Comparison of ENCODE assay signal across 4 worm cellular contexts in genomic region chrII:156999-157499, ce11.
TF ChIP-seq lines count a peak whose summit lies in the region.

No protein-coding gene starts in this region.

TF ChIP-seq in whole organism, L3 larva, 47 proteins besides CTCF, POLR2A, EP300 and RAD21:
- TF ChIP-seq ztf-4 (tag; optimal IDR thresholded peaks at IDR 0.05; lab: Kevin White, UChicago) (no peak), elt-2 (tag; optimal IDR thresholded peaks at IDR 0.05; lab: Kevin White, UChicago) (peak; percentile 19), nhr-12 (tag; optimal IDR thresholded peaks at IDR 0.05; lab: Kevin White, UChicago) (no peak), skn-1 (tag; optimal IDR thresholded peaks at IDR 0.05; lab: Kevin White, UChicago) (no peak), pqm-1 (tag; optimal IDR thresholded peaks at IDR 0.05; lab: Kevin White, UChicago) (peak; percentile 16), nhr-43 (tag; optimal IDR thresholded peaks at IDR 0.05; lab: Kevin White, UChicago; ENCODE audit: poor library complexity, severe bottlenecking) (no peak), mml-1 (tag; optimal IDR thresholded peaks at IDR 0.05; lab: Kevin White, UChicago) (no peak), sea-2 (GFP tag; optimal IDR thresholded peaks at IDR 0.05; lab: Kevin White, UChicago) (no peak), R02D3.7 (tag; optimal IDR thresholded peaks at IDR 0.05; lab: Kevin White, UChicago) (no peak), zag-1 (tag; optimal IDR thresholded peaks at IDR 0.05; lab: Kevin White, UChicago) (no peak), tbx-2 (tag; optimal IDR thresholded peaks at IDR 0.05; lab: Kevin White, UChicago) (no peak)

TF ChIP-seq in whole organism, L4 larva, 104 proteins besides CTCF, POLR2A, EP300 and RAD21:
- TF ChIP-seq aha-1 (tag; lab: Kevin White, UChicago) (peak; percentile 59), daf-16 (GFP tag; optimal IDR thresholded peaks at IDR 0.05; lab: Kevin White, UChicago) (no peak), daf-16 (tag; optimal IDR thresholded peaks at IDR 0.05; lab: Kevin White, UChicago) (peak; percentile 7), ceh-32 (tag; optimal IDR thresholded peaks at IDR 0.05; lab: Kevin White, UChicago; ENCODE audit: poor library complexity) (no peak), hlh-11 (tag; optimal IDR thresholded peaks at IDR 0.05; lab: Kevin White, UChicago) (peak; percentile 12)

TF ChIP-seq in whole organism, late embryonic, 69 proteins besides CTCF, POLR2A, EP300 and RAD21:
- TF ChIP-seq elt-2 (tag; optimal IDR thresholded peaks at IDR 0.05; lab: Kevin White, UChicago) (peak; percentile 65), K09A11.1 (tag; optimal IDR thresholded peaks at IDR 0.05; lab: Kevin White, UChicago; ENCODE audit: insufficient read depth) (no peak)

TF ChIP-seq in whole organism, mixed stage, embryonic, 35 proteins besides CTCF, POLR2A, EP300 and RAD21:
- TF ChIP-seq mab-5 (tag; optimal IDR thresholded peaks at IDR 0.05; lab: Kevin White, UChicago) (no peak), zip-8 (tag; optimal IDR thresholded peaks at IDR 0.05; lab: Kevin White, UChicago) (peak; percentile 75)
